Fruit fly (Drosophila melanogaster) whole organism, wandering third instar larva: ENCODE data around the gene CG1640.

Experiments used
- Abd-B ChIP-seq: fragments of >200 bp; optimal IDR thresholded peaks from 2 replicates; lab custom pipeline; 2017; ENCODE audit warnings: missing biosample characterization, missing genetic modification characterization
- CG32264 ChIP-seq: fragments of 200-800 bp; sonication (Bioruptor generic); optimal IDR thresholded peaks from 2 replicates; lab custom pipeline; 2016; ENCODE audit warnings: missing biosample characterization, missing genetic modification characterization
- CG9705 ChIP-seq: fragments of 200-800 bp; sonication (Bioruptor generic); optimal IDR thresholded peaks from 2 replicates; lab custom pipeline; 2018; ENCODE audit warnings: missing biosample characterization, mild to moderate bottlenecking, missing genetic modification characterization
- CrebA ChIP-seq: fragments of 200-800 bp; sonication (Bioruptor generic); optimal IDR thresholded peaks from 2 replicates; lab custom pipeline; 2016; ENCODE audit warnings: missing biosample characterization, mild to moderate bottlenecking, missing genetic modification characterization, borderline replicate concordance
- Dfd ChIP-seq: fragments of >200 bp; optimal IDR thresholded peaks from 2 replicates; lab custom pipeline; 2017; ENCODE audit warnings: missing biosample characterization, missing genetic modification characterization
- Dif ChIP-seq: fragments of 200-275, 200-300 bp; sonication (Bioruptor generic); optimal IDR thresholded peaks from 2 replicates; lab custom pipeline; 2018; ENCODE audit warnings: missing biosample characterization, missing genetic modification characterization; ENCODE audit not compliant: partially characterized antibody
- GATAd ChIP-seq: sonication (Bioruptor generic); optimal IDR thresholded peaks from 2 replicates; lab custom pipeline; 2016; ENCODE audit warnings: missing biosample characterization, missing genetic modification characterization
- HLH106 ChIP-seq: fragments of 200-800 bp; optimal IDR thresholded peaks from 3 replicates; lab custom pipeline; 2019; ENCODE audit warnings: missing biosample characterization, mild to moderate bottlenecking, missing genetic modification characterization, moderate library complexity
- Hnf4 ChIP-seq: fragments of 200-800 bp; sonication (Bioruptor generic); optimal IDR thresholded peaks from 2 replicates; lab custom pipeline; 2016; ENCODE audit warnings: missing biosample characterization, mild to moderate bottlenecking, missing genetic modification characterization
- Hr78 ChIP-seq: fragments of >200 bp; optimal IDR thresholded peaks from 2 replicates; lab custom pipeline; 2017; ENCODE audit warnings: missing biosample characterization, missing genetic modification characterization
- Hr83 ChIP-seq: fragments of 200-300 bp; sonication (Bioruptor generic); optimal IDR thresholded peaks from 2 replicates; lab custom pipeline; 2016; ENCODE audit warnings: missing biosample characterization, mild to moderate bottlenecking, missing genetic modification characterization, moderate library complexity; ENCODE audit not compliant: poor library complexity, severe bottlenecking
- Jra ChIP-seq: sonication (Bioruptor generic); optimal IDR thresholded peaks from 2 replicates; lab custom pipeline; 2016; ENCODE audit warnings: missing biosample characterization, missing genetic modification characterization
- Mio ChIP-seq: sonication (Bioruptor generic); optimal IDR thresholded peaks from 2 replicates; lab custom pipeline; 2016; ENCODE audit warnings: missing biosample characterization, missing genetic modification characterization
- Myc ChIP-seq: fragments of >200 bp; optimal IDR thresholded peaks from 2 replicates; lab custom pipeline; 2017
- N ChIP-seq: fragments of >200 bp; optimal IDR thresholded peaks from 2 replicates; lab custom pipeline; 2018; ENCODE audit warnings: missing biosample characterization, missing external identifiers, missing genetic modification characterization
- OdsH ChIP-seq: fragments of 200-800 bp; sonication (Bioruptor generic); optimal IDR thresholded peaks from 2 replicates; lab custom pipeline; 2016; ENCODE audit warnings: missing biosample characterization, mild to moderate bottlenecking, missing genetic modification characterization
- Rel ChIP-seq, 2 experiments: fragments of 200-800 bp; sonication (Bioruptor generic) in 1 of 2; optimal IDR thresholded peaks; 2 replicates in 1 of 2; 3 replicates in 1 of 2; lab custom pipeline; 2016 to 2019; ENCODE audit warnings: mild to moderate bottlenecking in 2 of 2, missing biosample characterization in 2 of 2, missing genetic modification characterization in 2 of 2, moderate library complexity in 1 of 2
- Sp1 ChIP-seq: fragments of 200-800 bp; sonication (Bioruptor generic); optimal IDR thresholded peaks from 3 replicates; lab custom pipeline; 2019; ENCODE audit warnings: missing biosample characterization, mild to moderate bottlenecking, missing genetic modification characterization, moderate library complexity
- Vsx2 ChIP-seq: fragments of 200-300, 225-300 bp; sonication (Bioruptor generic); optimal IDR thresholded peaks from 2 replicates; lab custom pipeline; 2018; ENCODE audit warnings: missing biosample characterization, missing genetic modification characterization; ENCODE audit not compliant: partially characterized antibody
- br ChIP-seq: fragments of 200-800 bp; sonication (Bioruptor generic); optimal IDR thresholded peaks from 2 replicates; lab custom pipeline; 2016; ENCODE audit warnings: missing biosample characterization, missing genetic modification characterization
- brk ChIP-seq: fragments of 200-800 bp; sonication (Bioruptor generic); optimal IDR thresholded peaks from 2 replicates; lab custom pipeline; 2016; ENCODE audit warnings: missing biosample characterization, mild to moderate bottlenecking, missing genetic modification characterization
- dl ChIP-seq, 2 experiments: fragments of 175-275, 200-275 bp in 1 of 2; fragments of 200-275 bp in 1 of 2; sonication (Bioruptor generic); optimal IDR thresholded peaks; lab custom pipeline; 2018; ENCODE audit warnings: mild to moderate bottlenecking in 2 of 2, missing biosample characterization in 2 of 2, missing genetic modification characterization in 2 of 2, moderate library complexity in 2 of 2; ENCODE audit not compliant: partially characterized antibody in 2 of 2, insufficient read depth in 1 of 2
- dmrt93B ChIP-seq: fragments of 200-800 bp; sonication (Bioruptor generic); optimal IDR thresholded peaks from 2 replicates; lab custom pipeline; 2018; ENCODE audit warnings: missing biosample characterization, mild to moderate bottlenecking, missing genetic modification characterization
- dsf ChIP-seq: sonication (Bioruptor generic); optimal IDR thresholded peaks from 2 replicates; lab custom pipeline; 2016; ENCODE audit warnings: missing biosample characterization, missing genetic modification characterization, borderline replicate concordance
- ey ChIP-seq: fragments of 200-800 bp; sonication (Bioruptor generic); optimal IDR thresholded peaks from 2 replicates; lab custom pipeline; 2016; ENCODE audit warnings: missing biosample characterization, missing genetic modification characterization
- foxo ChIP-seq, 2 experiments: fragments of 200-800 bp; sonication (Bioruptor generic); optimal IDR thresholded peaks; 2 replicates in 1 of 2; 3 replicates in 1 of 2; lab custom pipeline; 2016 to 2017; ENCODE audit warnings: missing biosample characterization in 2 of 2, missing genetic modification characterization in 2 of 2
- fru ChIP-seq: fragments of 200-800 bp; sonication (Bioruptor generic); optimal IDR thresholded peaks from 3 replicates; lab custom pipeline; 2016; ENCODE audit warnings: missing biosample characterization, mild to moderate bottlenecking, missing genetic modification characterization
- h ChIP-seq: fragments of 200-800 bp; sonication (Bioruptor generic); optimal IDR thresholded peaks from 3 replicates; lab custom pipeline; 2016; ENCODE audit warnings: missing biosample characterization, mild to moderate bottlenecking, missing genetic modification characterization
- jim ChIP-seq: fragments of 175-275, 200-325 bp; sonication (Bioruptor generic); optimal IDR thresholded peaks from 2 replicates; lab custom pipeline; 2016; ENCODE audit warnings: missing biosample characterization, mild to moderate bottlenecking, missing genetic modification characterization
- lola ChIP-seq: fragments of >200 bp; optimal IDR thresholded peaks from 2 replicates; lab custom pipeline; 2017; ENCODE audit warnings: missing biosample characterization, missing genetic modification characterization
- pan ChIP-seq: fragments of >200 bp; optimal IDR thresholded peaks from 2 replicates; lab custom pipeline; 2017
- psq ChIP-seq: fragments of 200-800 bp; sonication (Bioruptor generic); optimal IDR thresholded peaks from 3 replicates; lab custom pipeline; 2017; ENCODE audit warnings: missing biosample characterization, mild to moderate bottlenecking, missing genetic modification characterization, moderate library complexity
- rgr ChIP-seq: fragments of 200-800 bp; sonication (Bioruptor generic); optimal IDR thresholded peaks from 3 replicates; lab custom pipeline; 2016; ENCODE audit warnings: missing biosample characterization, mild to moderate bottlenecking, missing genetic modification characterization
- sage ChIP-seq: fragments of 200-800 bp; sonication (Bioruptor generic); optimal IDR thresholded peaks from 2 replicates; lab custom pipeline; 2016; ENCODE audit warnings: missing biosample characterization, mild to moderate bottlenecking, missing genetic modification characterization
- sv ChIP-seq: fragments of 200-800 bp; sonication (Bioruptor generic); optimal IDR thresholded peaks from 3 replicates; lab custom pipeline; 2016; ENCODE audit warnings: missing biosample characterization, missing genetic modification characterization
- tai ChIP-seq: sonication (Bioruptor generic); optimal IDR thresholded peaks from 2 replicates; lab custom pipeline; 2016; ENCODE audit warnings: missing biosample characterization, missing genetic modification characterization
- usp ChIP-seq: fragments of >200 bp; optimal IDR thresholded peaks from 2 replicates; lab custom pipeline; 2017; ENCODE audit warnings: missing biosample characterization, missing genetic modification characterization
- woc ChIP-seq: sonication (Bioruptor generic); optimal IDR thresholded peaks from 2 replicates; lab custom pipeline; 2016; ENCODE audit warnings: missing biosample characterization, mild to moderate bottlenecking, missing genetic modification characterization

CG1640 gene

DNA sequence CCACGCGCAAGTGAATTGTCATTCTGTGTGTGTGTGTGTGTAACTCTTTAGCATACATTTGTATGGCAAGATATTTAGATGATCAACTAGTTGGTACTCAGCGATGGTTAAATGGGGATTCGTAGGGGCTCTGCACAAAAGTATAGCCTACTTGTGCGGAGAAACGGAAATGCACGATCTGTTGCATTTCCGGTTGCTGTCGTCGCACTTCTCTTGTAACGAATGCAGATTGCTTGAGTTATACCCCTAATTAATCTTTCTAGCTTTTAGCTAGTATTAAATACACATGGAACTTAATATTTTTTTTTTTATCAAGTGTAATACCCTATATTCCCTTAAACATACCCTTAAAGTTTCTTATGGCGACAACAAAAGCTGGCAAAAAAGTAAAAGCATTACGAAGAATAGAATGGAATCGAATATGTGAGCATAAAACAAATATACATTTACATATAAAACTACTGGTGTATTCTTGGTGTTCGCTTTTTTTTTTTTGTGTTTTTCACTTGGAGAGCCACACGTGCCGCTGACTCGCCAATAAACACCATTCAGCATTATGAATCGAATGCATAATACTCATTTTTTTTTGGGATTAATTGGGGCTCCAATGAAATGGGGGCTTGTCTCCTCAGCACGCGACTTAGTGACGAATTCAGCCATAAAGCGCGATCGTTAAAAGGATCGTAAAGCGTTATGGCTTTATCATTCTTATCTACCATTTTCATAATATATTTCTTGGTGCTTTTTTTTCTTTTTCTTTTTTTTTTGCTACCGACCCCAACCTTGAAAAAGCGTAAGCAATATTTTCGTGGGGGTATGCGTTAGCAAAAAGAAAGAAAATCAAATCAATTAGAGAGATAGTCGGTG is 21.0 kb downstream of the CG1640 start:
- TF ChIP-seq tai (GFP tag; lab: Kevin White, UChicago) (no peak), lola (GFP tag; lab: Kevin White, UChicago) (no peak), HLH106 (no peak), dmrt93B (no peak), Abd-B (GFP tag; lab: Kevin White, UChicago) (no peak), Hr83 (GFP tag; lab: Kevin White, UChicago) (no peak), CrebA (GFP tag; lab: Kevin White, UChicago) (no peak)

dm6 chrX:13392041-13392353 is 21.6 kb downstream of the CG1640 start:
- TF ChIP-seq sv (no peak), Vsx2 (GFP tag; lab: Kevin White, UChicago) (no peak), br (GFP tag; lab: Kevin White, UChicago) (no peak)

- TF ChIP-seq pan (lab: Kevin White, UChicago) = no peak
- TF ChIP-seq, all 38 proteins: peak for 0
Observed at dm6 chrX:13392764-13393163, 22.4 kb downstream of the CG1640 start.

DNA sequence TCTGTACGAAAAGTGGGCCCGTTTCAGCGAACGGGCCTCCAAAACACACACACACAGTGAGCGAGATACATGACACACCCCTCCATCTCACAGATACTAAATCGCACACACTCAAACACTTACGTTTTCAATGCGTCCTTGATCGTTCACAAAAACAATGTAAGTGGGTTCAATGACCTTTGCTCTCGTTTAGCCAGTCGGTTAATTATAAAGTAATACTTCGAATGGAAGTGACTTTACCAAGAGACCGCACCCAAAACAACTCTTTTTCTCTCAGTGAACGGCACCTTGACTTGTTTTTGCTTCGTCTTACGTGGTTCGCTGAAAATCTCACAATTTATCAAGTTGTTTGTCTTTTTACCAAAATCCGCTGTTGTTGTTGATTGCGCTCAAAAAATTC is 23.9 kb downstream of the CG1640 start:
- TF ChIP-seq Myc (lab: Kevin White, UChicago) = no peak
- peak; percentile 57 for TF ChIP-seq woc (GFP tag; lab: Kevin White, UChicago)
- TF ChIP-seq rgr (GFP tag; lab: Kevin White, UChicago) = peak; percentile 45
- peak; percentile 27 for TF ChIP-seq HLH106
- TF ChIP-seq usp (GFP tag; lab: Kevin White, UChicago) = no peak
- TF ChIP-seq sage (GFP tag; lab: Kevin White, UChicago) = no peak
- TF ChIP-seq CG32264 = no peak
- no peak for TF ChIP-seq Hr78 (GFP tag; lab: Kevin White, UChicago)
- TF ChIP-seq jim (GFP tag; lab: Kevin White, UChicago) = no peak
- no peak for TF ChIP-seq pan (lab: Kevin White, UChicago)
- peak; percentile 72 for TF ChIP-seq h (GFP tag; lab: Kevin White, UChicago)
- peak; percentile 59 for TF ChIP-seq ey
- peak in 1 of 2 experiments; percentile 60 for TF ChIP-seq foxo (GFP tag; optimal IDR thresholded peaks at IDR 0.05; lab: Kevin White, UChicago)
- no peak for TF ChIP-seq Rel (GFP tag; optimal IDR thresholded peaks at IDR 0.05; lab: Kevin White, UChicago)
- TF ChIP-seq Rel (tag; optimal IDR thresholded peaks at IDR 0.05; lab: Kevin White, UChicago) = no peak
- peak; percentile 48 for TF ChIP-seq psq (GFP tag; lab: Kevin White, UChicago)
- TF ChIP-seq Sp1 (GFP tag; lab: Kevin White, UChicago) = no peak
- no peak for TF ChIP-seq Dif
- no peak for TF ChIP-seq N
- TF ChIP-seq CG9705 (GFP tag; lab: Kevin White, UChicago) = no peak
- peak; percentile 39 for TF ChIP-seq Hnf4 (GFP tag; lab: Kevin White, UChicago)
- no peak for TF ChIP-seq lola (GFP tag; lab: Kevin White, UChicago)
- no peak for TF ChIP-seq Mio
- TF ChIP-seq sv = no peak
- TF ChIP-seq dsf (GFP tag; lab: Kevin White, UChicago) = no peak
- no peak for TF ChIP-seq CrebA (GFP tag; lab: Kevin White, UChicago)
- TF ChIP-seq tai (GFP tag; lab: Kevin White, UChicago) = peak; percentile 53
- peak; percentile 64 for TF ChIP-seq fru (GFP tag; lab: Kevin White, UChicago)
- TF ChIP-seq dmrt93B = no peak
- no peak for TF ChIP-seq Hr83 (GFP tag; lab: Kevin White, UChicago)
- no peak for TF ChIP-seq Abd-B (GFP tag; lab: Kevin White, UChicago)
- TF ChIP-seq Dfd (GFP tag; lab: Kevin White, UChicago) = no peak
- TF ChIP-seq brk (GFP tag; lab: Kevin White, UChicago) = peak; percentile 1
- no peak for TF ChIP-seq Jra (GFP tag; lab: Kevin White, UChicago)
- TF ChIP-seq OdsH (GFP tag; lab: Kevin White, UChicago) = no peak
- no peak for TF ChIP-seq GATAd (GFP tag; lab: Kevin White, UChicago)
- no peak for TF ChIP-seq dl (GFP tag; optimal IDR thresholded peaks at IDR 0.05; lab: Kevin White, UChicago; ENCODE audit: insufficient read depth in 1 of 2, partially characterized antibody in 2 of 2)
- TF ChIP-seq Vsx2 (GFP tag; lab: Kevin White, UChicago) = no peak
- TF ChIP-seq br (GFP tag; lab: Kevin White, UChicago) = peak; percentile 52
